Fruit fly (Drosophila melanogaster): Measurements from ENCODE around the gene CG13933.

Gene CG13933

dm6 chr3L:1729380-1730159, 45.4 kb downstream of the CG13933 start:
- no peak for TF ChIP-seq slou (GFP tag; optimal IDR thresholded peaks at IDR 0.05)
- no peak for TF ChIP-seq Fer2 (tag; optimal IDR thresholded peaks at IDR 0.05)
- TF ChIP-seq CG1832 (GFP tag; optimal IDR thresholded peaks at IDR 0.05) = no peak
- no peak for TF ChIP-seq Med (GFP tag)
- TF ChIP-seq corto (GFP tag; optimal IDR thresholded peaks at IDR 0.05) = no peak
- TF ChIP-seq Opbp (GFP tag; IDR thresholded peaks at IDR 0.05; ENCODE audit: partially characterized antibody) = peak; percentile 16; the same call in 1 of the 3 replicates
- no peak for TF ChIP-seq CG6854 (GFP tag; optimal IDR thresholded peaks at IDR 0.05)
- no peak for TF ChIP-seq croc (GFP tag; conservative IDR thresholded peaks at IDR 0.05)
- peak; percentile 69 for TF ChIP-seq CG4360 (GFP tag; IDR thresholded peaks at IDR 0.05)
- TF ChIP-seq Atf3 (GFP tag; optimal IDR thresholded peaks at IDR 0.05) = no peak
- no peak for TF ChIP-seq tx (GFP tag; optimal IDR thresholded peaks at IDR 0.05)
- TF ChIP-seq D19A (tag; optimal IDR thresholded peaks at IDR 0.05) = no peak
- no peak for TF ChIP-seq fd96Cb (tag; optimal IDR thresholded peaks at IDR 0.05)
- peak; percentile 96 for TF ChIP-seq gcm (GFP tag; optimal IDR thresholded peaks at IDR 0.05)
- TF ChIP-seq Poxn (GFP tag; IDR thresholded peaks at IDR 0.05) = no peak
- TF ChIP-seq Vsx1 (GFP tag; optimal IDR thresholded peaks at IDR 0.05) = no peak
- TF ChIP-seq wor (GFP tag; IDR thresholded peaks at IDR 0.05) = no peak
- TF ChIP-seq Dll (GFP tag; IDR thresholded peaks at IDR 0.05; ENCODE audit: partially characterized antibody) = no peak
- TF ChIP-seq CG2199 (GFP tag; IDR thresholded peaks at IDR 0.05) = 0 out of 3 replicates have a peak, but pooled peaks have one; percentile 20
- TF ChIP-seq Kr (GFP tag; optimal IDR thresholded peaks at IDR 0.05) = no peak
- no peak for TF ChIP-seq CG7928 (GFP tag; optimal IDR thresholded peaks at IDR 0.05)
- TF ChIP-seq Dek (tag; optimal IDR thresholded peaks at IDR 0.05) = no peak
- no peak for TF ChIP-seq ci (GFP tag; IDR thresholded peaks at IDR 0.05)
- no peak for TF ChIP-seq CG14667 (GFP tag; IDR thresholded peaks at IDR 0.05)
- TF ChIP-seq CG18476 (GFP tag; optimal IDR thresholded peaks at IDR 0.05) = no peak
- TF ChIP-seq NC2α (GFP tag; optimal IDR thresholded peaks at IDR 0.05) = no peak
- TF ChIP-seq CG9215 (GFP tag; IDR thresholded peaks at IDR 0.05) = no peak
- TF ChIP-seq MESR4 (GFP tag; optimal IDR thresholded peaks at IDR 0.05) = no peak
- TF ChIP-seq scrt (GFP tag; optimal IDR thresholded peaks at IDR 0.05) = no peak
- TF ChIP-seq ato (GFP tag; IDR thresholded peaks at IDR 0.05; ENCODE audit: partially characterized antibody) = no peak
- TF ChIP-seq CG3163 (GFP tag; optimal IDR thresholded peaks at IDR 0.05) = no peak
- TF ChIP-seq CG17912 (GFP tag; optimal IDR thresholded peaks at IDR 0.05) = no peak
- TF ChIP-seq CG10267 (tag; optimal IDR thresholded peaks at IDR 0.05) = no peak
- no peak for TF ChIP-seq unc-4 (GFP tag; IDR thresholded peaks at IDR 0.05; ENCODE audit: partially characterized antibody)

dm6 chr3L:1727431-1727830, 47.5 kb downstream of the CG13933 start:
- TF ChIP-seq tin (GFP tag; optimal IDR thresholded peaks at IDR 0.05) (no peak), cato (GFP tag; optimal IDR thresholded peaks at IDR 0.05; ENCODE audit: borderline replicate concordance) (no peak), CG12942 (GFP tag; optimal IDR thresholded peaks at IDR 0.05) (no peak), CG2199 (GFP tag; IDR thresholded peaks at IDR 0.05) (0 out of 3 replicates have a peak, but pooled peaks have one; percentile 56), CG13296 (GFP tag; optimal IDR thresholded peaks at IDR 0.05) (no peak), CG34422 (GFP tag; IDR thresholded peaks at IDR 0.05) (no peak), CG30431 (GFP tag; optimal IDR thresholded peaks at IDR 0.05) (no peak), CG15479 (GFP tag; optimal IDR thresholded peaks at IDR 0.05) (peak; percentile 56), CG4854 (GFP tag; optimal IDR thresholded peaks at IDR 0.05) (no peak)
